Worm (Caenorhabditis elegans) whole organism, L4 larva: ENCODE results near the gene ocr-4.

ENCODE experiments used
- F26F4.8 ChIP-seq: fragments of 200-800 bp; sonication (Bioruptor generic); conservative IDR thresholded peaks from 2 replicates; pipeline ENCODE4 v1.3.6; 2022; ENCODE audit warnings: missing genetic modification characterization, missing compliant biosample characterization
- F44E2.7 ChIP-seq: fragments of 200-800 bp; sonication (Bioruptor generic); IDR thresholded peaks from 2 replicates; pipeline ENCODE4 v2.1.2; 2022; ENCODE audit warnings: missing genetic modification characterization, missing compliant biosample characterization
- Y5F2A.4 ChIP-seq: fragments of 200-800 bp; sonication (Bioruptor generic); optimal IDR thresholded peaks from 2 replicates; lab custom pipeline; 2018; ENCODE audit warnings: mild to moderate bottlenecking, missing genetic modification characterization, missing compliant biosample characterization
- ZK337.2 ChIP-seq: fragments of 200-800 bp; sonication (Bioruptor generic); IDR thresholded peaks from 2 replicates; pipeline ENCODE4 v1.3.6; 2022; ENCODE audit warnings: missing genetic modification reagents, missing genetic modification characterization, missing compliant biosample characterization
- aha-1 ChIP-seq: fragments of 150-350 bp; peaks from one replicate; lab custom pipeline; 2014; ENCODE audit warnings: missing biosample characterization, missing genetic modification characterization
- aly-2 ChIP-seq: sonication (generic microtip); optimal IDR thresholded peaks from 2 replicates; lab custom pipeline; 2018; ENCODE audit warnings: missing biosample characterization, missing genetic modification characterization
- attf-4 ChIP-seq: sonication (generic microtip); optimal IDR thresholded peaks from 3 replicates; lab custom pipeline; 2017; ENCODE audit warnings: missing biosample characterization, missing genetic modification characterization
- ces-1 ChIP-seq: fragments of 150-350 bp; sonication (generic microtip); optimal IDR thresholded peaks from 4 replicates; lab custom pipeline; 2014; ENCODE audit warnings: missing biosample characterization, missing genetic modification reagents, missing genetic modification characterization
- daf-8 ChIP-seq: fragments of 200-800 bp; sonication (Bioruptor generic); IDR thresholded peaks from 2 replicates; pipeline ENCODE4 v1.3.6; 2022; ENCODE audit warnings: missing genetic modification characterization, missing compliant biosample characterization
- dmd-6 ChIP-seq: fragments of 200-800 bp; sonication (Bioruptor generic); IDR thresholded peaks from 2 replicates; pipeline ENCODE4 v1.3.6; 2022; ENCODE audit warnings: missing genetic modification reagents, missing genetic modification characterization, missing compliant biosample characterization
- dmd-8 ChIP-seq: fragments of 200-800 bp; sonication (Bioruptor generic); IDR thresholded peaks from 2 replicates; pipeline ENCODE4 v1.3.6; 2022; ENCODE audit warnings: missing genetic modification characterization, missing compliant biosample characterization
- dve-1 ChIP-seq: sonication (generic microtip); optimal IDR thresholded peaks from 2 replicates; lab custom pipeline; 2017; ENCODE audit warnings: antibody characterized with exemption, mild to moderate bottlenecking, missing genetic modification characterization, missing compliant biosample characterization; ENCODE audit not compliant: insufficient read depth
- egl-43 ChIP-seq: fragments of 200-800 bp; sonication (Bioruptor generic); IDR thresholded peaks from 2 replicates; pipeline ENCODE4 v1.3.6; 2022; ENCODE audit warnings: missing genetic modification reagents, missing genetic modification characterization, missing compliant biosample characterization
- fos-1 ChIP-seq: fragments of 150-350 bp; optimal IDR thresholded peaks from 2 replicates; lab custom pipeline; 2014; ENCODE audit warnings: missing biosample characterization, missing genetic modification characterization
- lin-1 ChIP-seq: fragments of 200-800 bp; sonication (Bioruptor generic); IDR thresholded peaks from 2 replicates; pipeline ENCODE4 v1.3.6; 2022; ENCODE audit warnings: missing genetic modification reagents, missing genetic modification characterization, missing compliant biosample characterization
- lin-13 ChIP-seq: fragments of 150-350 bp; optimal IDR thresholded peaks from 2 replicates; lab custom pipeline; 2014; ENCODE audit warnings: missing biosample characterization, missing genetic modification reagents, missing genetic modification characterization
- lin-38 ChIP-seq: fragments of 200-800 bp; sonication (Bioruptor generic); IDR thresholded peaks from 2 replicates; pipeline ENCODE4 v1.3.6; 2022; ENCODE audit warnings: missing genetic modification reagents, missing genetic modification characterization, missing compliant biosample characterization
- lin-39 ChIP-seq: fragments of 150-350 bp; optimal IDR thresholded peaks from 2 replicates; lab custom pipeline; 2014; ENCODE audit warnings: missing biosample characterization, missing genetic modification reagents, missing genetic modification characterization
- madf-9 ChIP-seq: fragments of 200-800 bp; sonication (Bioruptor generic); conservative IDR thresholded peaks from 2 replicates; pipeline ENCODE4 v1.3.6; 2022; ENCODE audit warnings: missing genetic modification reagents, missing genetic modification characterization, missing compliant biosample characterization
- mdl-1 ChIP-seq, 2 experiments: fragments of 150-350 bp in 1 of 2; sonication (generic microtip) in 1 of 2; optimal IDR thresholded peaks; 2 replicates each; lab custom pipeline; 2014 to 2017; ENCODE audit warnings: missing biosample characterization in 2 of 2, missing genetic modification characterization in 2 of 2
- mdt-29 ChIP-seq: fragments of 200-800 bp; sonication (Bioruptor generic); IDR thresholded peaks from 2 replicates; pipeline ENCODE4 v1.3.6; 2022; ENCODE audit warnings: missing genetic modification reagents, missing genetic modification characterization, missing compliant biosample characterization
- mxl-3 ChIP-seq: fragments of 200-800 bp; sonication (Bioruptor generic); optimal IDR thresholded peaks from 2 replicates; lab custom pipeline; 2018; ENCODE audit warnings: mild to moderate bottlenecking, missing genetic modification characterization, missing compliant biosample characterization
- nhr-102 ChIP-seq: sonication (generic microtip); optimal IDR thresholded peaks from 2 replicates; lab custom pipeline; 2016; ENCODE audit warnings: mild to moderate bottlenecking, missing genetic modification characterization, moderate library complexity, missing compliant biosample characterization
- nhr-237 ChIP-seq: sonication (generic microtip); optimal IDR thresholded peaks from 2 replicates; lab custom pipeline; 2017; ENCODE audit warnings: missing biosample characterization, missing genetic modification characterization
- nhr-42 ChIP-seq: fragments of 200-800 bp; sonication (Bioruptor generic); IDR thresholded peaks from 2 replicates; pipeline ENCODE4 v1.3.6; 2022; ENCODE audit warnings: missing genetic modification characterization, missing compliant biosample characterization
- php-3 ChIP-seq: fragments of 200-800 bp; sonication (Bioruptor generic); IDR thresholded peaks from 2 replicates; pipeline ENCODE4 v1.3.6; 2022; ENCODE audit warnings: missing genetic modification reagents, missing genetic modification characterization, missing compliant biosample characterization
- pqm-1 ChIP-seq: sonication (generic microtip); optimal IDR thresholded peaks from 2 replicates; lab custom pipeline; 2017; ENCODE audit warnings: missing biosample characterization, missing genetic modification characterization
- saeg-2 ChIP-seq: fragments of 200-800 bp; sonication (Bioruptor generic); IDR thresholded peaks from 2 replicates; pipeline ENCODE4 v1.3.6; 2022; ENCODE audit warnings: missing genetic modification reagents, missing genetic modification characterization, missing compliant biosample characterization
- sdz-12 ChIP-seq: fragments of 200-800 bp; sonication (Bioruptor generic); optimal IDR thresholded peaks from 2 replicates; lab custom pipeline; 2018; ENCODE audit warnings: mild to moderate bottlenecking, missing genetic modification characterization, missing compliant biosample characterization
- skn-1 ChIP-seq: fragments of 150-350 bp; optimal IDR thresholded peaks from 2 replicates; lab custom pipeline; 2014; ENCODE audit warnings: missing biosample characterization, missing genetic modification characterization
- snpc-4 ChIP-seq: fragments of 150-350 bp; optimal IDR thresholded peaks from 2 replicates; lab custom pipeline; 2014; ENCODE audit warnings: missing biosample characterization, missing genetic modification characterization
- tra-1 ChIP-seq: fragments of 200-800 bp; sonication (Bioruptor generic); IDR thresholded peaks from 2 replicates; pipeline ENCODE4 v1.3.6; 2022; ENCODE audit warnings: missing genetic modification reagents, missing genetic modification characterization, missing compliant biosample characterization
- vab-7 ChIP-seq: fragments of 200-800 bp; sonication (Bioruptor generic); IDR thresholded peaks from 2 replicates; pipeline ENCODE4 v1.3.6; 2022; ENCODE audit warnings: missing genetic modification reagents, missing genetic modification characterization, missing compliant biosample characterization
- zag-1 ChIP-seq: fragments of 150-350 bp; optimal IDR thresholded peaks from 2 replicates; lab custom pipeline; 2014; ENCODE audit warnings: missing biosample characterization, missing genetic modification characterization
- zip-2 ChIP-seq: fragments of 150-350 bp; optimal IDR thresholded peaks from 2 replicates; lab custom pipeline; 2014; ENCODE audit warnings: missing biosample characterization, missing genetic modification characterization
- ztf-7 ChIP-seq: fragments of 150-350 bp; optimal IDR thresholded peaks from 2 replicates; lab custom pipeline; 2014; ENCODE audit warnings: missing biosample characterization, missing genetic modification characterization

Gene ocr-4

DNA sequence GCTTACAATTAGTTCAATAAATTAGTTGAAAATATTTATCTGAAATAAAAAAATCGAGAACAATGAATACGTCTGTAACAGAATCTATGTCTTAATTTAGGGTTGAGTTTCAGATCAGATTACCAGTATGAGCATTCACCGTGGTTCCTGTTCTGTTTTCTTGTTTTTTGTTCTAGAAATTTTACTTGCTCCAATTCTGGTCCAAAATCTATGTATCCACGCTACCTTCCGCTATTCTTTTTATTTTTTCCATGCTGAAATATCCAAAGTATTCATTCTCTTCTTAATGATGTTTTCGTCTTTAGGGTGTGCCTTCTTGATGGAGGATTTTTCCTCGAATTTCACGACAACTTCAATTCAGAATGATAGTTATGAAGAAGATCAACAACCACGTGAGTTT lies 27.3 kb downstream of the ocr-4 start, which contains the start of gene npr-27 (continued):
- TF ChIP-seq nhr-42 (no peak), nhr-102 (no peak), fos-1 (tag; lab: Kevin White, UChicago) (no peak)
- TF ChIP-seq, all 104 proteins: peak for 0

DNA sequence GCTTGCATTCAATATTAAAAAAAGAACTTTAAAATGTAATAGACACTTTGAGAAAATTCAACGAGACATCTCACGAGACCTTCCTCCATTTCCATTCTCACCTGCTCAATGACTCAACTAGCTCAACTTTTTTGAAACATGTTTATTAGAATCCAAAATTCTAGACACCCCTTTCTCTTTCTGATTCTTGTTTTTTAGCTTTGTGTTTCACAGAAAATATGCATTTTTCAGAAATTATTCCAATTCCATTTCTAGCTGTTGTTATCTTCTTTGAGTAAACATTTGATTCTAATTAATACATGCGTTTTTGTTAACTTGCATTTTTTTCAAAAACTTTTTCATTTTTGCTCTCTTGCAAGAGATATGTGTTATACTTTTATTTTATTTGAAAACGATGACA lies 31.1 kb downstream of the ocr-4 start:
- no peak for TF ChIP-seq lin-13 (GFP tag; lab: Kevin White, UChicago)
- TF ChIP-seq zip-2 = no peak
- TF ChIP-seq dmd-8 (GFP tag; lab: Robert Waterston, UW) = no peak
- no peak for TF ChIP-seq ztf-7 (tag; lab: Kevin White, UChicago)
- no peak for TF ChIP-seq tra-1
- no peak for TF ChIP-seq daf-8 (GFP tag; lab: Robert Waterston, UW)
- no peak for TF ChIP-seq F26F4.8 (GFP tag; lab: Robert Waterston, UW)
- TF ChIP-seq saeg-2 (GFP tag; lab: Robert Waterston, UW) = no peak
- no peak for TF ChIP-seq nhr-237 (tag; lab: Kevin White, UChicago)
- TF ChIP-seq mdl-1 (tag; optimal IDR thresholded peaks at IDR 0.05; lab: Kevin White, UChicago) = no peak
- no peak for TF ChIP-seq vab-7 (GFP tag; lab: Robert Waterston, UW)
- no peak for TF ChIP-seq lin-1 (GFP tag; lab: Robert Waterston, UW)

ce11 chrIV:7294121-7294520 lies 38.5 kb downstream of the ocr-4 start, which contains the start of gene F42C5.5:
TSS of gene F42C5.5 (minus strand) at chrIV:7294221.
- TF ChIP-seq sdz-12 (GFP tag; lab: Kevin White, UChicago) (no peak), egl-43 (GFP tag; lab: Robert Waterston, UW) (no peak), nhr-42 (no peak), lin-38 (GFP tag; lab: Robert Waterston, UW) (no peak), mxl-3 (GFP tag; lab: Kevin White, UChicago) (no peak), lin-13 (GFP tag; lab: Kevin White, UChicago) (no peak), F44E2.7 (no peak), aly-2 (tag; lab: Kevin White, UChicago) (no peak), dve-1 (tag; lab: Kevin White, UChicago) (no peak), lin-39 (no peak), F26F4.8 (GFP tag; lab: Robert Waterston, UW) (no peak), pqm-1 (no peak), ces-1 (GFP tag; lab: Kevin White, UChicago) (no peak), vab-7 (GFP tag; lab: Robert Waterston, UW) (no peak), php-3 (GFP tag; lab: Robert Waterston, UW) (no peak), dmd-8 (GFP tag; lab: Robert Waterston, UW) (no peak), mdt-29 (no peak), Y5F2A.4 (GFP tag; lab: Kevin White, UChicago) (no peak), madf-9 (GFP tag; lab: Robert Waterston, UW) (no peak), tra-1 (no peak)

DNA sequence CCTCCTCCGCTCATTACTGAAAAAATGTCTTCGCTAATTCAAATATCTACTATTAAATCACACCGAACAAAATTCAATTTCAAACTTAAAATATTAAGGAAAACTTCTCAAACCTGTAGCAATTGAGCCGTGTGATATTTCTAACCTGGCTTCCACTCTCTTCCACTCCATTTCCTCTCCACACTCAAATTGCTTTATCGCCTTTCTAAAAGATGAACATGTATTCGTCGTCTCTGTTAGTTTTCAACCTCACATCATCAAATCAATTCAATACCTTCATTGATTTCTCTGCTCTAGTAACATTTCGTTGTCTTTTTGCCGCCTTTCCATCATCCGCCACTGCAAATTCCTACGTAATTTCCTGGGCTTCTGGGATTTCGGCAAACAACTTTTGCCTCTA lies 40.6 kb downstream of the ocr-4 start, which contains the start of gene F42C5.4:
Gene F42C5.4, minus strand, starts transcription at position 171 of the 400 bp plus-strand sequence.
- TF ChIP-seq ZK337.2 (GFP tag; lab: Robert Waterston, UW) (no peak), aha-1 (peak; percentile 91), snpc-4 (tag; lab: Kevin White, UChicago) (no peak), skn-1 (tag; lab: Kevin White, UChicago) (no peak), dmd-6 (GFP tag; lab: Robert Waterston, UW) (no peak), zag-1 (tag; lab: Kevin White, UChicago) (no peak), attf-4 (tag; lab: Kevin White, UChicago) (no peak), F44E2.7 (no peak)
- TF ChIP-seq, all 104 proteins: peak for 1
